Fruit fly (Drosophila melanogaster) whole organism, embryonic: ENCODE data around the gene CG31650.
A peak's percentile ranks its signal among the peaks of the same experiment; 100 is the strongest.

ENCODE experiments used
- Atf3 ChIP-seq: fragments of 200-800 bp; sonication (Bioruptor generic); optimal IDR thresholded peaks from 3 replicates; lab custom pipeline; 2016; ENCODE audit warnings: missing biosample characterization, missing genetic modification characterization
- B-H1 ChIP-seq: fragments of 200-800 bp; sonication (Bioruptor generic); IDR thresholded peaks from 3 replicates; pipeline ENCODE4 v1.3.6; 2022; ENCODE audit warnings: missing biosample characterization, missing genetic modification characterization
- BtbVII ChIP-seq: fragments of 200-800 bp; sonication (Bioruptor generic); optimal IDR thresholded peaks from 3 replicates; lab custom pipeline; 2017; ENCODE audit warnings: missing biosample characterization, mild to moderate bottlenecking, missing genetic modification characterization
- CG10267 ChIP-seq: fragments of 200-800 bp; sonication (Bioruptor generic); optimal IDR thresholded peaks from 2 replicates; lab custom pipeline; 2018; ENCODE audit warnings: missing biosample characterization, mild to moderate bottlenecking, missing genetic modification characterization, moderate library complexity
- CG10654 ChIP-seq: fragments of 200-800 bp; sonication (Bioruptor generic); optimal IDR thresholded peaks from 2 replicates; lab custom pipeline; 2016; ENCODE audit warnings: missing biosample characterization, missing genetic modification characterization
- CG11093 ChIP-seq: fragments of 200-800 bp; sonication (Bioruptor generic); IDR thresholded peaks from 3 replicates; pipeline ENCODE4 v1.3.6; 2022; ENCODE audit warnings: missing biosample characterization, missing genetic modification characterization
- CG11398 ChIP-seq: fragments of 200-800 bp; sonication (Bioruptor generic); optimal IDR thresholded peaks from 2 replicates; lab custom pipeline; 2016; ENCODE audit warnings: missing biosample characterization, missing genetic modification characterization
- CG11504 ChIP-seq: fragments of 200-800 bp; sonication (Bioruptor generic); optimal IDR thresholded peaks from 3 replicates; lab custom pipeline; 2019; ENCODE audit warnings: missing biosample characterization, mild to moderate bottlenecking, missing genetic modification characterization, moderate library complexity
- CG13296 ChIP-seq: fragments of 200-800 bp; sonication (Bioruptor generic); optimal IDR thresholded peaks from 3 replicates; lab custom pipeline; 2018; ENCODE audit warnings: missing biosample characterization, mild to moderate bottlenecking, missing genetic modification characterization
- CG2199 ChIP-seq: fragments of 200-800 bp; sonication (Bioruptor generic); IDR thresholded peaks from 3 replicates; pipeline ENCODE4 v1.3.6; 2022; ENCODE audit warnings: missing biosample characterization, missing genetic modification characterization
- CG3065 ChIP-seq: fragments of 200-800 bp; sonication (Bioruptor generic); optimal IDR thresholded peaks from 2 replicates; lab custom pipeline; 2016; ENCODE audit warnings: missing biosample characterization, missing genetic modification characterization
- CG31365 ChIP-seq: fragments of 200-800 bp; sonication (Bioruptor generic); optimal IDR thresholded peaks from 2 replicates; lab custom pipeline; 2018; ENCODE audit warnings: missing biosample characterization, mild to moderate bottlenecking, missing genetic modification characterization
- CG33557 ChIP-seq: fragments of 200-800 bp; sonication (Bioruptor generic); optimal IDR thresholded peaks from 2 replicates; lab custom pipeline; 2019; ENCODE audit warnings: missing biosample characterization, mild to moderate bottlenecking, missing genetic modification characterization, moderate library complexity
- CG42726 ChIP-seq: fragments of 200-800 bp; sonication (Bioruptor generic); IDR thresholded peaks from 2 replicates; pipeline ENCODE4 v1.3.6; 2022; ENCODE audit warnings: missing biosample characterization, missing genetic modification characterization; ENCODE audit not compliant: partially characterized antibody
- CG43689 ChIP-seq: fragments of 200-800 bp; sonication (Bioruptor generic); IDR thresholded peaks from 2 replicates; pipeline ENCODE4 v1.3.6; 2022; ENCODE audit warnings: missing biosample characterization, missing genetic modification characterization
- CG4854 ChIP-seq: fragments of 200-800 bp; sonication (Bioruptor generic); optimal IDR thresholded peaks from 2 replicates; lab custom pipeline; 2016; ENCODE audit warnings: missing biosample characterization, missing genetic modification characterization, inconsistent platforms
- CG5180 ChIP-seq: fragments of 200-800 bp; sonication (Bioruptor generic); optimal IDR thresholded peaks from 3 replicates; lab custom pipeline; 2017; ENCODE audit warnings: missing biosample characterization, missing genetic modification characterization, mild to moderate bottlenecking, moderate library complexity, missing genetic modification reagents
- CG6689 ChIP-seq: fragments of 200-800 bp; sonication (Bioruptor generic); IDR thresholded peaks from 2 replicates; pipeline ENCODE4 v1.3.6; 2022; ENCODE audit warnings: missing biosample characterization, missing genetic modification characterization
- CG6854 ChIP-seq: fragments of 200-800 bp; sonication (Bioruptor generic); optimal IDR thresholded peaks from 3 replicates; lab custom pipeline; 2017; ENCODE audit warnings: missing biosample characterization, mild to moderate bottlenecking, missing genetic modification characterization
- CG7357 ChIP-seq: fragments of 200-800 bp; sonication (Bioruptor generic); IDR thresholded peaks from 3 replicates; pipeline ENCODE4 v1.3.6; 2022; ENCODE audit warnings: missing biosample characterization, missing genetic modification characterization
- CG8944 ChIP-seq: fragments of 200-800 bp; sonication (Bioruptor generic); optimal IDR thresholded peaks from 3 replicates; lab custom pipeline; 2016; ENCODE audit warnings: missing biosample characterization, missing genetic modification characterization
- CTCF ChIP-seq: fragments of 200-800 bp; sonication (Bioruptor generic); optimal IDR thresholded peaks from 2 replicates; lab custom pipeline; 2017; ENCODE audit warnings: missing biosample characterization, mild to moderate bottlenecking, missing genetic modification characterization, moderate library complexity
- Dip2 ChIP-seq: fragments of 200-800 bp; sonication (Bioruptor generic); IDR thresholded peaks from 2 replicates; pipeline ENCODE4 v1.3.6; 2022; ENCODE audit warnings: missing biosample characterization, missing genetic modification characterization
- Drgx ChIP-seq: fragments of 200-800 bp; sonication (Bioruptor generic); IDR thresholded peaks from 2 replicates; pipeline ENCODE4 v1.3.6; 2022; ENCODE audit warnings: missing biosample characterization, missing genetic modification characterization
- E2f1 ChIP-seq: fragments of 200-800 bp; sonication (Bioruptor generic); IDR thresholded peaks from 2 replicates; pipeline ENCODE4 v1.3.6; 2022; ENCODE audit warnings: missing biosample characterization, missing genetic modification characterization
- HmgD ChIP-seq: fragments of 200-800 bp; sonication (Bioruptor generic); optimal IDR thresholded peaks from 3 replicates; lab custom pipeline; 2016; ENCODE audit warnings: missing biosample characterization, missing genetic modification characterization
- Neu2 ChIP-seq: fragments of 200-800 bp; sonication (Bioruptor generic); optimal IDR thresholded peaks from 3 replicates; lab custom pipeline; 2016; ENCODE audit warnings: missing biosample characterization, missing genetic modification characterization, borderline replicate concordance
- Six4 ChIP-seq: fragments of 200-800 bp; sonication (Bioruptor generic); optimal IDR thresholded peaks from 2 replicates; lab custom pipeline; 2016; ENCODE audit warnings: missing biosample characterization, missing genetic modification characterization
- TFAM ChIP-seq: fragments of 200-800 bp; sonication (Bioruptor generic); optimal IDR thresholded peaks from 2 replicates; lab custom pipeline; 2017; ENCODE audit warnings: missing biosample characterization, missing genetic modification characterization, inconsistent platforms
- Trl ChIP-seq, 3 experiments: fragments of >200 bp in 2 of 3; fragments of 200-800 bp in 1 of 3; sonication (Bioruptor generic) in 1 of 3; optimal IDR thresholded peaks; 2 replicates in 1 of 3; 3 replicates in 2 of 3; lab custom pipeline; 2016 to 2017; ENCODE audit warnings: missing biosample characterization in 1 of 3, missing genetic modification characterization in 1 of 3
- btn ChIP-seq: fragments of 200-800 bp; sonication (Bioruptor generic); optimal IDR thresholded peaks from 2 replicates; lab custom pipeline; 2016; ENCODE audit warnings: missing biosample characterization, missing genetic modification characterization
- chinmo ChIP-seq: fragments of 200-800 bp; sonication (Bioruptor generic); IDR thresholded peaks from 4 replicates; pipeline ENCODE4 v1.3.6; 2022; ENCODE audit warnings: missing biosample characterization, missing genetic modification characterization; ENCODE audit not compliant: partially characterized antibody
- crol ChIP-seq: fragments of 200-800 bp; sonication (Bioruptor generic); IDR thresholded peaks from 2 replicates; pipeline ENCODE4 v1.3.6; 2022; ENCODE audit warnings: missing biosample characterization, missing genetic modification characterization
- disco-r ChIP-seq: fragments of 200-800 bp; sonication (Bioruptor generic); optimal IDR thresholded peaks from 2 replicates; lab custom pipeline; 2016; ENCODE audit warnings: missing biosample characterization, missing genetic modification characterization
- dm ChIP-seq: fragments of 200-800 bp; sonication (Bioruptor generic); optimal IDR thresholded peaks from 3 replicates; lab custom pipeline; 2016; ENCODE audit warnings: missing biosample characterization, missing genetic modification characterization
- dmrt11E ChIP-seq: fragments of 200-800 bp; sonication (Bioruptor generic); optimal IDR thresholded peaks from 3 replicates; lab custom pipeline; 2018; ENCODE audit warnings: missing biosample characterization, mild to moderate bottlenecking, missing genetic modification characterization, moderate library complexity
- exex ChIP-seq: fragments of 200-800 bp; sonication (Bioruptor generic); optimal IDR thresholded peaks from 4 replicates; lab custom pipeline; 2018; ENCODE audit warnings: missing biosample characterization, mild to moderate bottlenecking, missing genetic modification characterization, moderate library complexity
- fd96Cb ChIP-seq: fragments of 200-800 bp; sonication (Bioruptor generic); optimal IDR thresholded peaks from 2 replicates; lab custom pipeline; 2018; ENCODE audit warnings: missing biosample characterization, mild to moderate bottlenecking, missing genetic modification characterization, moderate library complexity
- grn ChIP-seq: fragments of 200-800 bp; sonication (Bioruptor generic); optimal IDR thresholded peaks from 3 replicates; lab custom pipeline; 2017; ENCODE audit warnings: missing biosample characterization, missing genetic modification characterization
- knrl ChIP-seq: fragments of 200-800 bp; sonication (Bioruptor generic); IDR thresholded peaks from 3 replicates; pipeline ENCODE4 v1.3.6; 2022; ENCODE audit warnings: missing biosample characterization, missing genetic modification characterization; ENCODE audit not compliant: partially characterized antibody
- org-1 ChIP-seq: fragments of 200-800 bp; sonication (Bioruptor generic); optimal IDR thresholded peaks from 2 replicates; lab custom pipeline; 2017; ENCODE audit warnings: missing biosample characterization, missing genetic modification characterization
- pita ChIP-seq: fragments of 200-800 bp; sonication (Bioruptor generic); optimal IDR thresholded peaks from 2 replicates; lab custom pipeline; 2017; ENCODE audit warnings: missing biosample characterization, mild to moderate bottlenecking, missing genetic modification characterization
- pnt ChIP-seq: fragments of 200-800 bp; sonication (Bioruptor generic); optimal IDR thresholded peaks from 3 replicates; lab custom pipeline; 2016; ENCODE audit warnings: missing biosample characterization, missing genetic modification characterization
- schlank ChIP-seq: fragments of 200-800 bp; sonication (Bioruptor generic); optimal IDR thresholded peaks from 2 replicates; lab custom pipeline; 2018; ENCODE audit warnings: missing biosample characterization, mild to moderate bottlenecking, missing genetic modification characterization
- tgo ChIP-seq: fragments of 200-800 bp; sonication (Bioruptor generic); IDR thresholded peaks from 3 replicates; pipeline ENCODE4 v1.3.6; 2022; ENCODE audit warnings: missing biosample characterization, missing genetic modification characterization
- trem ChIP-seq: fragments of 200-800 bp; optimal IDR thresholded peaks from 3 replicates; lab custom pipeline; 2019; ENCODE audit warnings: missing biosample characterization, mild to moderate bottlenecking, missing genetic modification characterization, moderate library complexity
- unpg ChIP-seq: fragments of 200-800 bp; sonication (Bioruptor generic); optimal IDR thresholded peaks from 3 replicates; lab custom pipeline; 2018; ENCODE audit warnings: missing biosample characterization, mild to moderate bottlenecking, missing genetic modification characterization, moderate library complexity
- vfl ChIP-seq: fragments of 200-800 bp; sonication (Bioruptor generic); optimal IDR thresholded peaks from 2 replicates; lab custom pipeline; 2016; ENCODE audit warnings: missing biosample characterization, missing genetic modification characterization
- wor ChIP-seq: fragments of 200-800 bp; sonication (Bioruptor generic); IDR thresholded peaks from 2 replicates; pipeline ENCODE4 v1.3.6; 2022; ENCODE audit warnings: missing biosample characterization, missing genetic modification characterization
- z ChIP-seq: fragments of 200-800 bp; sonication (Bioruptor generic); IDR thresholded peaks from 3 replicates; pipeline ENCODE4 v1.3.6; 2022; ENCODE audit warnings: missing biosample characterization, missing genetic modification characterization
- zfh1 ChIP-seq: fragments of 200-800 bp; sonication (Bioruptor generic); IDR thresholded peaks from 3 replicates; pipeline ENCODE4 v1.3.6; 2022; ENCODE audit warnings: missing biosample characterization, missing genetic modification characterization

Gene CG31650

DNA sequence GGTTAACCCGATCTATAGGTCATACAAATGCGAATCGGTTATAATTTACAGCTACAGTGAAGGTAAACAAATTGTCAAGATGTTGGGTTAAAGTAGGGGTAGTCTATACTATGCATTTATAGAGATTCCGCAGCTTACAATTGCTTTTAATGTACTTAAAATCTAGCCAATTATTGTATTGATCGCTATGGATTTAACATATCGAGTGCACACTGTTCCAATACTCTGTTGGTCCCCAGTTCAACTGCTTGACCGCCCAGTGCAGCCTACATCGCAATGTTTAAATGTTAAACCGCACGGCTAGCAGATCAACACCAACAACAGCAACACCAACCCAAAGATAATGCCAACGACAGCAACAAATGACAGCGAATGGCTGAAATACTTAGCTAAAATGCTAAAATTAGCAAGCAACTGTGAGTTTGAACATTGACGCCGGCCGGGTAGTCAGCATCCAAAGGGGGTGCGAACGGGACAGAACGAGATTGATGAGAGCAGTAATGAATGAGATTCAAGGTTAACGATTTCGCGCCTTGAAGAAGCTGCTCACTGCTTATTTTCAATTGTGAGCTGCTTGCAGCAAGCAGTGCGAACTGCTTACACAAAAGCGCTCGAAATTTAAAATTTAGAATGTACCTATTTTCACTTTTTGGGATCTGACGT lies 43.5 kb downstream of the CG31650 start (continued):
- TF ChIP-seq Trl (optimal IDR thresholded peaks at IDR 0.05; lab: Kevin White, UChicago) (peak in 1 of 2 experiments; percentile 29), Trl (GFP tag; optimal IDR thresholded peaks at IDR 0.05; lab: Kevin White, UChicago) (peak; percentile 41), B-H1 (GFP tag; lab: Robert Waterston, UW) (peak; percentile 39), tgo (GFP tag; lab: Robert Waterston, UW) (no peak; the same call in 2 of the 3 replicates), HmgD (peak; percentile 81), crol (GFP tag; lab: Robert Waterston, UW) (no peak; the same call in none of the 2 replicates), CG42726 (GFP tag; lab: Robert Waterston, UW) (peak; percentile 87), schlank (tag; lab: Kevin White, UChicago) (no peak), CG33557 (GFP tag; lab: Kevin White, UChicago) (no peak), CG6689 (GFP tag; lab: Robert Waterston, UW) (peak; percentile 12; the same call in 1 of the 2 replicates), CG5180 (GFP tag; lab: Kevin White, UChicago) (no peak), Neu2 (GFP tag; lab: Kevin White, UChicago) (no peak), CG11504 (no peak), Six4 (no peak), BtbVII (GFP tag; lab: Kevin White, UChicago) (no peak), trem (no peak), CG10654 (no peak), CG11093 (no peak), chinmo (GFP tag; lab: Robert Waterston, UW) (peak; percentile 96), wor (0 out of 2 replicates have a peak, but pooled peaks have one; percentile 12), dm (GFP tag; lab: Kevin White, UChicago) (no peak), CTCF (GFP tag; lab: Kevin White, UChicago) (peak; percentile 33), CG8944 (GFP tag; lab: Kevin White, UChicago) (no peak), Atf3 (GFP tag; lab: Kevin White, UChicago) (peak; percentile 69), dmrt11E (tag; lab: Kevin White, UChicago) (no peak), TFAM (GFP tag; lab: Kevin White, UChicago) (no peak), btn (GFP tag; lab: Kevin White, UChicago) (no peak), CG4854 (GFP tag; lab: Kevin White, UChicago) (no peak), CG11398 (GFP tag; lab: Kevin White, UChicago) (no peak), grn (GFP tag; lab: Kevin White, UChicago) (no peak), disco-r (GFP tag; lab: Kevin White, UChicago) (no peak), Drgx (peak; percentile 61), knrl (GFP tag; lab: Robert Waterston, UW) (peak; percentile 63; the same call in 1 of the 3 replicates), zfh1 (GFP tag; lab: Robert Waterston, UW) (peak; percentile 72), CG10267 (tag; lab: Kevin White, UChicago) (no peak), vfl (GFP tag; lab: Kevin White, UChicago) (no peak), pita (GFP tag; lab: Kevin White, UChicago) (no peak), z (GFP tag; lab: Robert Waterston, UW) (no peak), CG13296 (GFP tag; lab: Kevin White, UChicago) (no peak), CG2199 (peak; percentile 93), E2f1 (peak; percentile 28), CG43689 (GFP tag; lab: Robert Waterston, UW) (no peak), unpg (GFP tag; lab: Kevin White, UChicago) (no peak), fd96Cb (tag; lab: Kevin White, UChicago) (no peak), org-1 (GFP tag; lab: Kevin White, UChicago) (no peak), CG6854 (no peak), Dip2 (no peak), pnt (GFP tag; lab: Kevin White, UChicago) (no peak), CG31365 (tag; lab: Kevin White, UChicago) (peak; percentile 100), CG7357 (GFP tag; lab: Robert Waterston, UW) (no peak; the same call in 2 of the 3 replicates), CG3065 (GFP tag; lab: Kevin White, UChicago) (no peak), exex (no peak)
